Fruit fly (Drosophila melanogaster) whole organism, embryonic: ENCODE data around the gene CAH7.

Source experiments
- CG10431 ChIP-seq: fragments of 200-800 bp; sonication (Bioruptor generic); optimal IDR thresholded peaks from 3 replicates; lab custom pipeline; 2018; ENCODE audit warnings: missing biosample characterization, mild to moderate bottlenecking, missing genetic modification characterization
- CG11695 ChIP-seq: fragments of 200-800 bp; sonication (Bioruptor generic); IDR thresholded peaks from 3 replicates; pipeline ENCODE4 v1.3.6; 2022; ENCODE audit warnings: missing biosample characterization, missing genetic modification characterization
- CG31365 ChIP-seq: fragments of 200-800 bp; sonication (Bioruptor generic); optimal IDR thresholded peaks from 2 replicates; lab custom pipeline; 2018; ENCODE audit warnings: missing biosample characterization, mild to moderate bottlenecking, missing genetic modification characterization
- CG8281 ChIP-seq: fragments of 200-800 bp; sonication (Bioruptor generic); optimal IDR thresholded peaks from 2 replicates; lab custom pipeline; 2018; ENCODE audit warnings: missing biosample characterization, mild to moderate bottlenecking, missing genetic modification characterization, moderate library complexity
- crc ChIP-seq: fragments of 200-800 bp; sonication (Bioruptor generic); optimal IDR thresholded peaks from 2 replicates; lab custom pipeline; 2016; ENCODE audit warnings: missing biosample characterization, missing genetic modification characterization
- gcm2 ChIP-seq: fragments of 200-800 bp; sonication (Bioruptor generic); optimal IDR thresholded peaks from 2 replicates; lab custom pipeline; 2016; ENCODE audit warnings: missing biosample characterization, missing genetic modification characterization
- otp ChIP-seq: fragments of 200-800 bp; sonication (Bioruptor generic); IDR thresholded peaks from 3 replicates; pipeline ENCODE4, ENCODE4 v1.3.6; 2022; ENCODE audit warnings: missing biosample characterization, missing genetic modification characterization
- pan ChIP-seq, 4 experiments: fragments of >200 bp in 3 of 4; fragments of 200-800 bp in 1 of 4; sonication (Bioruptor generic) in 1 of 4; optimal IDR thresholded peaks in 3 of 4; IDR thresholded peaks in 1 of 4; 2 replicates each; pipeline versions ENCODE4 v1.3.6 to Lab custom; 2017 to 2022; ENCODE audit warnings: missing biosample characterization in 2 of 4, missing genetic modification characterization in 2 of 4, mixed read lengths in 1 of 4

dm6 chr3R:10090906-10091305, 21.1 kb upstream of the CAH7 start:
- TF ChIP-seq CG10431 (GFP tag; lab: Kevin White, UChicago) (no peak), pan (optimal IDR thresholded peaks at IDR 0.05; lab: Kevin White, UChicago) (no peak), pan (GFP tag; optimal IDR thresholded peaks at IDR 0.05 in 1 of 2, IDR thresholded peaks at IDR 0.05 in 1 of 2) (no peak), gcm2 (GFP tag; lab: Kevin White, UChicago) (no peak), otp (GFP tag; lab: Robert Waterston, UW) (no peak), CG8281 (no peak), CG31365 (tag; lab: Kevin White, UChicago) (no peak), CG11695 (no peak), crc (no peak)
